Worm (Caenorhabditis elegans) whole organism, mixed stage, embryonic: ENCODE measurements around the gene vha-18.

Experiments used
- ces-1 ChIP-seq: fragments of 150-350 bp; optimal IDR thresholded peaks from 2 replicates; lab custom pipeline; 2014; ENCODE audit warnings: missing biosample characterization, missing genetic modification reagents, missing genetic modification characterization
- elt-1 ChIP-seq: sonication (generic microtip); optimal IDR thresholded peaks from 2 replicates; lab custom pipeline; 2017; ENCODE audit warnings: missing genetic modification characterization, mild to moderate bottlenecking, missing compliant biosample characterization, antibody characterized with exemption, moderate library complexity, borderline replicate concordance; ENCODE audit not compliant: insufficient read depth
- ham-2 ChIP-seq: fragments of 200-800 bp; sonication (Bioruptor generic); optimal IDR thresholded peaks from 2 replicates; lab custom pipeline; 2018; ENCODE audit warnings: mild to moderate bottlenecking, missing genetic modification characterization, missing compliant biosample characterization
- lin-13 ChIP-seq: fragments of 150-350 bp; optimal IDR thresholded peaks from 2 replicates; lab custom pipeline; 2014; ENCODE audit warnings: missing biosample characterization, missing genetic modification characterization
- lsy-2 ChIP-seq: fragments of 150-350 bp; optimal IDR thresholded peaks from 2 replicates; lab custom pipeline; 2014; ENCODE audit warnings: missing biosample characterization, missing genetic modification characterization
- nhr-237 ChIP-seq: fragments of 150-350 bp; optimal IDR thresholded peaks from 2 replicates; lab custom pipeline; 2014; ENCODE audit warnings: missing biosample characterization, missing genetic modification characterization
- snpc-4 ChIP-seq: fragments of 150-350 bp; optimal IDR thresholded peaks from 2 replicates; lab custom pipeline; 2014; ENCODE audit warnings: missing biosample characterization, missing genetic modification characterization
- sptf-1 ChIP-seq: sonication (generic microtip); optimal IDR thresholded peaks from 2 replicates; lab custom pipeline; 2017; ENCODE audit warnings: mild to moderate bottlenecking, missing genetic modification characterization, moderate library complexity, missing compliant biosample characterization
- unc-62 ChIP-seq: fragments of 150-350 bp; optimal IDR thresholded peaks from 2 replicates; lab custom pipeline; 2014; ENCODE audit warnings: missing biosample characterization, missing genetic modification reagents, missing genetic modification characterization
- ztf-11 ChIP-seq: fragments of 150-350 bp; optimal IDR thresholded peaks from 2 replicates; lab custom pipeline; 2014; ENCODE audit warnings: missing biosample characterization, missing genetic modification characterization

ce11 chrV:8380076-8380475 is 33.2 kb downstream of the vha-18 start:
- no peak for TF ChIP-seq ces-1 (GFP tag; lab: Kevin White, UChicago)
- TF ChIP-seq ztf-11 (tag; lab: Kevin White, UChicago): no peak
- no peak for TF ChIP-seq lsy-2 (tag; lab: Kevin White, UChicago)
- TF ChIP-seq nhr-237 (tag; lab: Kevin White, UChicago): no peak
- no peak for TF ChIP-seq snpc-4 (tag; lab: Kevin White, UChicago)
- no peak for TF ChIP-seq elt-1 (tag; lab: Kevin White, UChicago)
- TF ChIP-seq unc-62: no peak
- TF ChIP-seq ham-2 (GFP tag; lab: Kevin White, UChicago): no peak
- TF ChIP-seq lin-13 (tag; lab: Kevin White, UChicago): no peak
- no peak for TF ChIP-seq sptf-1 (tag; lab: Kevin White, UChicago)
